Worm (Caenorhabditis elegans): Measurements from ENCODE around the gene ZK105.13.

ce11 chrV:7744068-7744467, 31.1 kb upstream of the ZK105.13 start:
- no peak for TF ChIP-seq flt-1 (GFP tag; IDR thresholded peaks at IDR 0.05)
- no peak for TF ChIP-seq cog-1 (tag; optimal IDR thresholded peaks at IDR 0.05)
- no peak for TF ChIP-seq klf-2 (GFP tag; conservative IDR thresholded peaks at IDR 0.05)
- TF ChIP-seq tab-1 (GFP tag; IDR thresholded peaks at IDR 0.05) = no peak
